Worm (Caenorhabditis elegans): ENCODE data around the gene dlhd-1.

ce11 chrII:1130241-1130640 lies 41.7 kb downstream of the dlhd-1 start:
- TF ChIP-seq lin-39 (tag; optimal IDR thresholded peaks at IDR 0.05) (no peak), fkh-10 (GFP tag; optimal IDR thresholded peaks at IDR 0.05) (no peak), zag-1 (tag; optimal IDR thresholded peaks at IDR 0.05) (no peak), unc-39 (tag; optimal IDR thresholded peaks at IDR 0.05) (no peak), snpc-4 (tag; optimal IDR thresholded peaks at IDR 0.05) (no peak), ama-1 (optimal IDR thresholded peaks at IDR 0.05) (no peak)
